Fruit fly (Drosophila melanogaster) whole organism, embryonic: ENCODE results near the gene CG1910.

Experiments
- Ada2b ChIP-seq: fragments of 200-800 bp; sonication (Bioruptor generic); IDR thresholded peaks from 2 replicates; pipeline ENCODE4 v1.3.6; 2022; ENCODE audit warnings: missing biosample characterization, missing genetic modification characterization
- Atf3 ChIP-seq: fragments of 200-800 bp; sonication (Bioruptor generic); optimal IDR thresholded peaks from 3 replicates; lab custom pipeline; 2016; ENCODE audit warnings: missing biosample characterization, missing genetic modification characterization
- B-H2 ChIP-seq: fragments of 200-800 bp; sonication (Bioruptor generic); optimal IDR thresholded peaks from 2 replicates; lab custom pipeline; 2018; ENCODE audit warnings: missing biosample characterization, mild to moderate bottlenecking, missing genetic modification characterization
- CG10147 ChIP-seq: fragments of 200-800 bp; sonication (Bioruptor generic); optimal IDR thresholded peaks from 2 replicates; lab custom pipeline; 2019; ENCODE audit warnings: missing biosample characterization, mild to moderate bottlenecking, missing genetic modification characterization, moderate library complexity
- CG10431 ChIP-seq: fragments of 200-800 bp; sonication (Bioruptor generic); optimal IDR thresholded peaks from 3 replicates; lab custom pipeline; 2018; ENCODE audit warnings: missing biosample characterization, mild to moderate bottlenecking, missing genetic modification characterization
- CG11696 ChIP-seq: fragments of 200-800 bp; sonication (Bioruptor generic); IDR thresholded peaks from 2 replicates; pipeline ENCODE4 v1.3.6; 2022; ENCODE audit warnings: missing biosample characterization, missing genetic modification characterization
- CG16815 ChIP-seq: fragments of 200-800 bp; sonication (Bioruptor generic); optimal IDR thresholded peaks from 3 replicates; lab custom pipeline; 2017; ENCODE audit warnings: missing biosample characterization, mild to moderate bottlenecking, missing genetic modification characterization
- CG17359 ChIP-seq: fragments of 200-800 bp; sonication (Bioruptor generic); optimal IDR thresholded peaks from 3 replicates; lab custom pipeline; 2018; ENCODE audit warnings: missing biosample characterization, mild to moderate bottlenecking, missing genetic modification characterization, moderate library complexity
- CG2116 ChIP-seq: fragments of 200-800 bp; sonication (Bioruptor generic); optimal IDR thresholded peaks from 3 replicates; lab custom pipeline; 2018; ENCODE audit warnings: missing biosample characterization, mild to moderate bottlenecking, missing genetic modification characterization
- CG2129 ChIP-seq: fragments of 200-800 bp; sonication (Bioruptor generic); IDR thresholded peaks from 2 replicates; pipeline ENCODE4 v1.3.6; 2022; ENCODE audit warnings: missing biosample characterization, missing genetic modification characterization; ENCODE audit not compliant: partially characterized antibody
- CG30403 ChIP-seq: fragments of 200-800 bp; sonication (Bioruptor generic); optimal IDR thresholded peaks from 3 replicates; lab custom pipeline; 2016; ENCODE audit warnings: missing biosample characterization, missing genetic modification characterization
- CG34376 ChIP-seq: fragments of 200-800 bp; sonication (Bioruptor generic); optimal IDR thresholded peaks from 2 replicates; lab custom pipeline; 2018; ENCODE audit warnings: missing biosample characterization, mild to moderate bottlenecking, missing genetic modification characterization
- CG5180 ChIP-seq: fragments of 200-800 bp; sonication (Bioruptor generic); optimal IDR thresholded peaks from 3 replicates; lab custom pipeline; 2017; ENCODE audit warnings: missing biosample characterization, missing genetic modification characterization, mild to moderate bottlenecking, moderate library complexity, missing genetic modification reagents
- CG5245 ChIP-seq: fragments of 200-800 bp; sonication (Bioruptor generic); optimal IDR thresholded peaks from 3 replicates; lab custom pipeline; 2016; ENCODE audit warnings: missing biosample characterization, missing genetic modification characterization
- CG6654 ChIP-seq: fragments of 200-800 bp; sonication (Bioruptor generic); optimal IDR thresholded peaks from 2 replicates; lab custom pipeline; 2017; ENCODE audit warnings: missing biosample characterization, mild to moderate bottlenecking, missing genetic modification characterization
- CG7839 ChIP-seq: fragments of 200-800 bp; sonication (Bioruptor generic); optimal IDR thresholded peaks from 3 replicates; lab custom pipeline; 2018; ENCODE audit warnings: missing biosample characterization, mild to moderate bottlenecking, missing genetic modification characterization, moderate library complexity
- CG8281 ChIP-seq: fragments of 200-800 bp; sonication (Bioruptor generic); optimal IDR thresholded peaks from 2 replicates; lab custom pipeline; 2018; ENCODE audit warnings: missing biosample characterization, mild to moderate bottlenecking, missing genetic modification characterization, moderate library complexity
- CG8388 ChIP-seq: fragments of 200-800 bp; sonication (Bioruptor generic); optimal IDR thresholded peaks from 2 replicates; lab custom pipeline; 2019; ENCODE audit warnings: missing biosample characterization, mild to moderate bottlenecking, missing genetic modification characterization, moderate library complexity
- Dbx ChIP-seq: fragments of 200-800 bp; sonication (Bioruptor generic); IDR thresholded peaks from 3 replicates; pipeline ENCODE4 v1.3.6; 2022; ENCODE audit warnings: missing biosample characterization, missing genetic modification characterization
- Dll ChIP-seq: fragments of 200-800 bp; sonication (Bioruptor generic); IDR thresholded peaks from 4 replicates; pipeline ENCODE4 v1.3.6; 2022; ENCODE audit warnings: missing biosample characterization, missing genetic modification characterization; ENCODE audit not compliant: partially characterized antibody
- E2f1 ChIP-seq: fragments of 200-800 bp; sonication (Bioruptor generic); IDR thresholded peaks from 2 replicates; pipeline ENCODE4 v1.3.6; 2022; ENCODE audit warnings: missing biosample characterization, missing genetic modification characterization
- Elba2 ChIP-seq: fragments of 200-800 bp; sonication (Bioruptor generic); optimal IDR thresholded peaks from 3 replicates; lab custom pipeline; 2016; ENCODE audit warnings: missing biosample characterization, missing genetic modification characterization
- Fer1 ChIP-seq: fragments of 200-800 bp; sonication (Bioruptor generic); optimal IDR thresholded peaks from 2 replicates; lab custom pipeline; 2017; ENCODE audit warnings: missing biosample characterization, mild to moderate bottlenecking, missing genetic modification characterization
- Fer2 ChIP-seq: fragments of 200-800 bp; sonication (Bioruptor generic); optimal IDR thresholded peaks from 2 replicates; lab custom pipeline; 2018; ENCODE audit warnings: missing biosample characterization, mild to moderate bottlenecking, missing genetic modification characterization, moderate library complexity
- H15 ChIP-seq: fragments of 200-800 bp; sonication (Bioruptor generic); IDR thresholded peaks from 3 replicates; pipeline ENCODE4 v1.3.6; 2022; ENCODE audit warnings: missing biosample characterization, missing genetic modification characterization
- Lhr ChIP-seq: fragments of 200-800 bp; sonication (Bioruptor generic); optimal IDR thresholded peaks from 3 replicates; lab custom pipeline; 2017; ENCODE audit warnings: mild to moderate bottlenecking, missing biosample characterization, missing genetic modification reagents, missing genetic modification characterization
- Lim3 ChIP-seq: fragments of 200-800 bp; sonication (Bioruptor generic); IDR thresholded peaks from 2 replicates; pipeline ENCODE4 v1.3.6; 2022; ENCODE audit warnings: missing biosample characterization, missing genetic modification characterization
- Lpt ChIP-seq: fragments of >200 bp; optimal IDR thresholded peaks from 2 replicates; lab custom pipeline; 2018; ENCODE audit warnings: missing biosample characterization, missing genetic modification characterization
- Nf-YB ChIP-seq: fragments of 200-800 bp; sonication (Bioruptor generic); optimal IDR thresholded peaks from 3 replicates; lab custom pipeline; 2019; ENCODE audit warnings: missing biosample characterization, mild to moderate bottlenecking, missing genetic modification characterization, moderate library complexity
- YL-1 ChIP-seq: fragments of 200-800 bp; sonication (Bioruptor generic); optimal IDR thresholded peaks from 3 replicates; lab custom pipeline; 2017; ENCODE audit warnings: missing biosample characterization, mild to moderate bottlenecking, missing genetic modification characterization
- al ChIP-seq: fragments of 200-800 bp; sonication (Bioruptor generic); IDR thresholded peaks from 2 replicates; pipeline ENCODE4 v1.3.6; 2022; ENCODE audit warnings: missing biosample characterization, missing genetic modification characterization
- aop ChIP-seq: fragments of 200-800 bp; sonication (Bioruptor generic); IDR thresholded peaks from 2 replicates; pipeline ENCODE4 v1.3.6; 2022; ENCODE audit warnings: missing biosample characterization, missing genetic modification characterization
- az2 ChIP-seq: fragments of 200-800 bp; sonication (Bioruptor generic); optimal IDR thresholded peaks from 3 replicates; lab custom pipeline; 2016; ENCODE audit warnings: missing biosample characterization, missing genetic modification characterization
- bigmax ChIP-seq: fragments of 200-800 bp; sonication (Bioruptor generic); optimal IDR thresholded peaks from 2 replicates; lab custom pipeline; 2018; ENCODE audit warnings: missing biosample characterization, mild to moderate bottlenecking, missing genetic modification characterization
- cato ChIP-seq: fragments of 200-800 bp; sonication (Bioruptor generic); optimal IDR thresholded peaks from 2 replicates; lab custom pipeline; 2016; ENCODE audit warnings: missing biosample characterization, missing genetic modification characterization, borderline replicate concordance
- caup ChIP-seq: fragments of 200-800 bp; sonication (Bioruptor generic); optimal IDR thresholded peaks from 3 replicates; lab custom pipeline; 2017; ENCODE audit warnings: missing biosample characterization, mild to moderate bottlenecking, missing genetic modification characterization, moderate library complexity; ENCODE audit not compliant: severe bottlenecking
- cg ChIP-seq: fragments of 200-800 bp; sonication (Bioruptor generic); optimal IDR thresholded peaks from 3 replicates; lab custom pipeline; 2019; ENCODE audit warnings: missing biosample characterization, mild to moderate bottlenecking, missing genetic modification characterization, moderate library complexity
- chif ChIP-seq, 2 experiments: fragments of 200-800 bp; sonication (Bioruptor generic); optimal IDR thresholded peaks; 3 replicates each; lab custom pipeline; 2016; ENCODE audit warnings: missing biosample characterization in 2 of 2, missing genetic modification characterization in 2 of 2
- crol ChIP-seq: fragments of 200-800 bp; sonication (Bioruptor generic); IDR thresholded peaks from 2 replicates; pipeline ENCODE4 v1.3.6; 2022; ENCODE audit warnings: missing biosample characterization, missing genetic modification characterization
- crp ChIP-seq, 2 experiments: fragments of 200-800 bp; sonication (Bioruptor generic); optimal IDR thresholded peaks; 2 replicates in 1 of 2; 3 replicates in 1 of 2; lab custom pipeline; 2017; ENCODE audit warnings: missing biosample characterization in 2 of 2, missing genetic modification characterization in 2 of 2, mild to moderate bottlenecking in 1 of 2, moderate library complexity in 1 of 2
- ems ChIP-seq: fragments of 200-800 bp; sonication (Bioruptor generic); optimal IDR thresholded peaks from 3 replicates; lab custom pipeline; 2016; ENCODE audit warnings: missing biosample characterization, missing genetic modification characterization
- grn ChIP-seq: fragments of 200-800 bp; sonication (Bioruptor generic); optimal IDR thresholded peaks from 3 replicates; lab custom pipeline; 2017; ENCODE audit warnings: missing biosample characterization, missing genetic modification characterization
- gsb-n ChIP-seq: fragments of 200-800 bp; sonication (Bioruptor generic); optimal IDR thresholded peaks from 3 replicates; lab custom pipeline; 2018; ENCODE audit warnings: missing biosample characterization, mild to moderate bottlenecking, missing genetic modification characterization
- jumu ChIP-seq: fragments of 200-800 bp; sonication (Bioruptor generic); optimal IDR thresholded peaks from 3 replicates; lab custom pipeline; 2016; ENCODE audit warnings: missing biosample characterization, missing genetic modification characterization
- prd ChIP-seq, 3 experiments: fragments of >200 bp in 2 of 3; fragments of 200-800 bp in 1 of 3; sonication (Bioruptor generic) in 1 of 3; optimal IDR thresholded peaks in 2 of 3; IDR thresholded peaks in 1 of 3; 2 replicates in 2 of 3; 3 replicates in 1 of 3; pipeline versions ENCODE4 v1.3.6 to Lab custom; 2017 to 2022; ENCODE audit warnings: missing biosample characterization in 1 of 3, missing genetic modification characterization in 1 of 3
- sima ChIP-seq: fragments of 200-800 bp; sonication (Bioruptor generic); optimal IDR thresholded peaks from 2 replicates; lab custom pipeline; 2016; ENCODE audit warnings: missing biosample characterization, missing genetic modification characterization
- ttk ChIP-seq: fragments of 200-800 bp; sonication (Bioruptor generic); IDR thresholded peaks from 2 replicates; pipeline ENCODE4 v2.1.2; 2022; ENCODE audit warnings: missing biosample characterization, missing genetic modification characterization
- usp ChIP-seq: fragments of >200 bp; optimal IDR thresholded peaks from 2 replicates; lab custom pipeline; 2017; ENCODE audit warnings: missing biosample characterization, missing genetic modification characterization
- zen2 ChIP-seq: fragments of 200-800 bp; sonication (Bioruptor generic); IDR thresholded peaks from 3 replicates; pipeline ENCODE4 v1.3.6; 2022; ENCODE audit warnings: missing biosample characterization, missing genetic modification characterization; ENCODE audit not compliant: partially characterized antibody

Gene CG1910

DNA sequence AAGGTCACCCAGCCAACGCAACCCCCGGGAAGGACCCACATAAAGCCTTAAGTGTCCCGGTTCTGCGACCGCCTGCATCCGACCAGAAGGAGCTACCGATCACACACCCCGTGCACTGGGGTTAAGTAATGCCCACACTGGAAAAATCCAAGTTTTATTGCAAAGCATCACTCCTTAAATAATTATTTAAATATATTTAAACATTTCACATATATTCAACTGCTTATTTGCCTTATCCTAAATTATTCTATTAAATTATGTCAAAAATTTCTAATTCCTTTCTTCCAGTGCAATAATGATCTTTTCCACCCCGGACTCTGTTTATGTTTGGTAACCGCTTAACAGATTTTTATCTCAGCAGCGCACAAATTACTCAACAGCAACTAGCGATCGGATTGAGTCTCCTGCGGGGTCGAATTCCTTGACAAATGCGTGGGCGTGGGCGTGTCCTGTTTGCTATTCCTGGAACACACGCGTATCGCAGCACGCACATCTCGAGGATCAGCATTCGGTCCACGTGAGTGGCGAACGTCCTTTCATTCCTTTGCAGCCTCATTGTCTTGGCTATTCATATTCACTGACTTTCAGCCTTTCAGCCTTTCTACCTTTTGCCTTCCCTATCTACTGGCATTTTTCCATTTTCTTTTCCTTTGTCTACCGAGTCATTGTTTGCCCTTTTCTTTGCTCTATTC is 42.8 kb upstream of the CG1910 start (continued):
- TF ChIP-seq H15 (GFP tag; lab: Robert Waterston, UW) (peak; percentile 18; the same call in 1 of the 3 replicates), CG8388 (GFP tag; lab: Kevin White, UChicago) (peak; percentile 48), CG2116 (no peak), aop (GFP tag; lab: Robert Waterston, UW) (no peak), YL-1 (GFP tag; lab: Kevin White, UChicago) (no peak), Fer1 (GFP tag; lab: Kevin White, UChicago) (no peak), Lpt (GFP tag; lab: Kevin White, UChicago) (no peak), CG10147 (no peak), CG34376 (GFP tag; lab: Kevin White, UChicago) (no peak), Dll (GFP tag; lab: Robert Waterston, UW) (no peak), cato (no peak), zen2 (no peak), CG5245 (GFP tag; lab: Kevin White, UChicago) (no peak), gsb-n (tag; lab: Kevin White, UChicago) (peak; percentile 51), CG8281 (no peak), Atf3 (GFP tag; lab: Kevin White, UChicago) (no peak), Elba2 (peak; percentile 36), ttk (GFP tag; lab: Robert Waterston, UW) (no peak), CG6654 (GFP tag; lab: Kevin White, UChicago) (no peak), grn (peak; percentile 70), CG11696 (GFP tag; lab: Robert Waterston, UW) (0 out of 2 replicates have a peak, but pooled peaks have one; percentile 31), CG5180 (no peak), bigmax (GFP tag; lab: Kevin White, UChicago) (no peak), E2f1 (GFP tag; lab: Robert Waterston, UW) (peak; percentile 62), CG7839 (tag; lab: Kevin White, UChicago) (peak; percentile 50), CG30403 (peak; percentile 28), Lim3 (no peak), chif (GFP tag; optimal IDR thresholded peaks at IDR 0.05; lab: Kevin White, UChicago) (no peak), CG16815 (GFP tag; lab: Kevin White, UChicago) (peak; percentile 76), al (GFP tag; lab: Robert Waterston, UW) (no peak), crp (GFP tag; optimal IDR thresholded peaks at IDR 0.05; lab: Kevin White, UChicago) (no peak), Dbx (no peak), sima (GFP tag; lab: Kevin White, UChicago) (no peak), az2 (GFP tag; lab: Kevin White, UChicago) (peak; percentile 37), CG2129 (GFP tag; lab: Robert Waterston, UW) (no peak), ems (GFP tag; lab: Kevin White, UChicago) (no peak), caup (GFP tag; lab: Kevin White, UChicago) (no peak), crol (GFP tag; lab: Robert Waterston, UW) (peak; percentile 32; the same call in 1 of the 2 replicates), B-H2 (GFP tag; lab: Kevin White, UChicago) (no peak), cg (GFP tag; lab: Kevin White, UChicago) (no peak), usp (GFP tag; lab: Kevin White, UChicago) (no peak), jumu (GFP tag; lab: Kevin White, UChicago) (no peak), Fer2 (tag; lab: Kevin White, UChicago) (no peak), Lhr (peak; percentile 25), Ada2b (GFP tag; lab: Robert Waterston, UW) (no peak), prd (optimal IDR thresholded peaks at IDR 0.05; lab: Kevin White, UChicago) (no peak), prd (GFP tag; IDR thresholded peaks at IDR 0.05; lab: Robert Waterston, UW) (peak; percentile 85), CG17359 (tag; lab: Kevin White, UChicago) (no peak), CG10431 (no peak), Nf-YB (peak; percentile 22)
